Fruit fly (Drosophila melanogaster) whole organism, embryonic: ENCODE data around the gene CG2129.

Source experiments
- Abd-B ChIP-seq: fragments of 200-800 bp; sonication (Bioruptor generic); optimal IDR thresholded peaks from 2 replicates; lab custom pipeline; 2018; ENCODE audit warnings: missing biosample characterization, mild to moderate bottlenecking, missing genetic modification characterization, moderate library complexity
- CG1024 ChIP-seq: fragments of 200-800 bp; sonication (Bioruptor generic); IDR thresholded peaks from 2 replicates; pipeline ENCODE4 v1.3.6; 2022; ENCODE audit warnings: missing biosample characterization, missing genetic modification characterization
- CG10321 ChIP-seq: fragments of 200-800 bp; sonication (Bioruptor generic); IDR thresholded peaks from 2 replicates; pipeline ENCODE4 v1.3.6; 2022; ENCODE audit warnings: missing biosample characterization, missing genetic modification characterization
- CG10979 ChIP-seq: fragments of 200-800 bp; sonication (Bioruptor generic); optimal IDR thresholded peaks from 2 replicates; lab custom pipeline; 2018; ENCODE audit warnings: missing biosample characterization, mild to moderate bottlenecking, missing genetic modification characterization, moderate library complexity
- CG11247 ChIP-seq: fragments of 200-800 bp; sonication (Bioruptor generic); IDR thresholded peaks from 2 replicates; pipeline ENCODE4 v1.3.6; 2022; ENCODE audit warnings: missing biosample characterization, missing genetic modification characterization
- CG12391 ChIP-seq: fragments of 200-800 bp; sonication (Bioruptor generic); optimal IDR thresholded peaks from 3 replicates; lab custom pipeline; 2018; ENCODE audit warnings: missing biosample characterization, mild to moderate bottlenecking, missing genetic modification characterization, moderate library complexity
- CG14441 ChIP-seq: fragments of 200-800 bp; sonication (Bioruptor generic); IDR thresholded peaks from 2 replicates; pipeline ENCODE4 v1.3.6; 2022; ENCODE audit warnings: missing biosample characterization, missing genetic modification characterization
- CG1603 ChIP-seq: fragments of 200-800 bp; sonication (Bioruptor generic); optimal IDR thresholded peaks from 2 replicates; lab custom pipeline; 2019; ENCODE audit warnings: missing biosample characterization, mild to moderate bottlenecking, missing genetic modification characterization, moderate library complexity
- CG2678 ChIP-seq: fragments of 200-800 bp; sonication (Bioruptor generic); optimal IDR thresholded peaks from 3 replicates; lab custom pipeline; 2019; ENCODE audit warnings: missing biosample characterization, mild to moderate bottlenecking, missing genetic modification characterization, moderate library complexity
- CG3163 ChIP-seq: fragments of 200-800 bp; sonication (Bioruptor generic); optimal IDR thresholded peaks from 3 replicates; lab custom pipeline; 2016; ENCODE audit warnings: missing biosample characterization, missing genetic modification characterization
- CG32772 ChIP-seq: fragments of 200-800 bp; sonication (Bioruptor generic); IDR thresholded peaks from 2 replicates; pipeline ENCODE4 v1.3.6; 2022; ENCODE audit warnings: missing biosample characterization, missing genetic modification characterization
- CG3281 ChIP-seq: fragments of 200-800 bp; sonication (Bioruptor generic); optimal IDR thresholded peaks from 3 replicates; lab custom pipeline; 2017; ENCODE audit warnings: missing biosample characterization, mild to moderate bottlenecking, missing genetic modification characterization
- CG6765 ChIP-seq: fragments of 200-800 bp; sonication (Bioruptor generic); optimal IDR thresholded peaks from 3 replicates; lab custom pipeline; 2017; ENCODE audit warnings: missing biosample characterization, mild to moderate bottlenecking, missing genetic modification characterization
- CG8388 ChIP-seq: fragments of 200-800 bp; sonication (Bioruptor generic); optimal IDR thresholded peaks from 2 replicates; lab custom pipeline; 2019; ENCODE audit warnings: missing biosample characterization, mild to moderate bottlenecking, missing genetic modification characterization, moderate library complexity
- CG9797 ChIP-seq: fragments of 200-800 bp; sonication (Bioruptor generic); optimal IDR thresholded peaks from 3 replicates; lab custom pipeline; 2018; ENCODE audit warnings: missing biosample characterization, mild to moderate bottlenecking, missing genetic modification characterization
- Dek ChIP-seq: fragments of 200-800 bp; sonication (Bioruptor generic); optimal IDR thresholded peaks from 3 replicates; lab custom pipeline; 2019; ENCODE audit warnings: missing biosample characterization, mild to moderate bottlenecking, missing genetic modification characterization, moderate library complexity
- Dll ChIP-seq: fragments of 200-800 bp; sonication (Bioruptor generic); IDR thresholded peaks from 4 replicates; pipeline ENCODE4 v1.3.6; 2022; ENCODE audit warnings: missing biosample characterization, missing genetic modification characterization; ENCODE audit not compliant: partially characterized antibody
- Doc3 ChIP-seq: fragments of 200-800 bp; sonication (Bioruptor generic); IDR thresholded peaks from 3 replicates; pipeline ENCODE4 v1.3.6; 2022; ENCODE audit warnings: missing biosample characterization, missing genetic modification characterization; ENCODE audit not compliant: partially characterized antibody
- Dp ChIP-seq: fragments of 200-800 bp; sonication (Bioruptor generic); optimal IDR thresholded peaks from 2 replicates; lab custom pipeline; 2018; ENCODE audit warnings: missing biosample characterization, mild to moderate bottlenecking, missing genetic modification characterization, moderate library complexity
- E2f1 ChIP-seq: fragments of 200-800 bp; sonication (Bioruptor generic); IDR thresholded peaks from 2 replicates; pipeline ENCODE4 v1.3.6; 2022; ENCODE audit warnings: missing biosample characterization, missing genetic modification characterization
- H2.0 ChIP-seq: fragments of 200-800 bp; sonication (Bioruptor generic); IDR thresholded peaks from 2 replicates; pipeline ENCODE4 v1.3.6; 2022; ENCODE audit warnings: missing biosample characterization, missing genetic modification characterization
- HLH54F ChIP-seq: fragments of 200-800 bp; sonication (Bioruptor generic); optimal IDR thresholded peaks from 3 replicates; lab custom pipeline; 2016; ENCODE audit warnings: missing biosample characterization, missing genetic modification characterization
- Hr3 ChIP-seq: fragments of 200-800 bp; sonication (Bioruptor generic); optimal IDR thresholded peaks from 3 replicates; lab custom pipeline; 2016; ENCODE audit warnings: missing biosample characterization, missing genetic modification characterization
- Med ChIP-seq: fragments of 200-800 bp; sonication (Bioruptor generic); peaks from one replicate; lab custom pipeline; 2016; ENCODE audit warnings: missing biosample characterization, missing genetic modification characterization, mild to moderate bottlenecking, inconsistent platforms, moderate library complexity
- Ssrp ChIP-seq: fragments of 200-800 bp; sonication (Bioruptor generic); optimal IDR thresholded peaks from 2 replicates; lab custom pipeline; 2018; ENCODE audit warnings: missing biosample characterization, mild to moderate bottlenecking, missing genetic modification characterization, moderate library complexity
- Stat92E ChIP-seq, 3 experiments: fragments of >200 bp in 2 of 3; fragments of 200-800 bp in 1 of 3; sonication (Bioruptor generic) in 1 of 3; optimal IDR thresholded peaks; 2 replicates each; lab custom pipeline; 2017 to 2019; ENCODE audit warnings: missing biosample characterization in 3 of 3, missing genetic modification characterization in 3 of 3, mild to moderate bottlenecking in 1 of 3, moderate library complexity in 1 of 3
- Xrp1 ChIP-seq: fragments of 200-800 bp; sonication (Bioruptor generic); IDR thresholded peaks from 2 replicates; pipeline ENCODE4 v1.3.6; 2022; ENCODE audit warnings: missing biosample characterization, missing genetic modification characterization
- YL-1 ChIP-seq: fragments of 200-800 bp; sonication (Bioruptor generic); optimal IDR thresholded peaks from 3 replicates; lab custom pipeline; 2017; ENCODE audit warnings: missing biosample characterization, mild to moderate bottlenecking, missing genetic modification characterization
- amos ChIP-seq: fragments of 200-800 bp; sonication (Bioruptor generic); IDR thresholded peaks from 2 replicates; pipeline ENCODE4 v1.3.6; 2022; ENCODE audit warnings: missing biosample characterization, missing genetic modification characterization; ENCODE audit not compliant: partially characterized antibody
- bowl ChIP-seq: fragments of 200-800 bp; sonication (Bioruptor generic); IDR thresholded peaks from 2 replicates; pipeline ENCODE4 v1.3.6; 2022; ENCODE audit warnings: missing biosample characterization, missing genetic modification characterization
- ci ChIP-seq: fragments of 200-800 bp; sonication (Bioruptor generic); IDR thresholded peaks from 3 replicates; pipeline ENCODE4 v1.3.6; 2022; ENCODE audit warnings: missing biosample characterization, missing genetic modification characterization
- dan ChIP-seq: fragments of 200-800 bp; sonication (Bioruptor generic); IDR thresholded peaks from 2 replicates; pipeline ENCODE4 v1.3.6; 2022; ENCODE audit warnings: missing biosample characterization, missing genetic modification characterization
- dati ChIP-seq: fragments of 200-800 bp; sonication (Bioruptor generic); IDR thresholded peaks from 2 replicates; pipeline ENCODE4 v1.3.6; 2022; ENCODE audit warnings: missing biosample characterization, missing genetic modification characterization
- fd3F ChIP-seq: fragments of 200-800 bp; sonication (Bioruptor generic); optimal IDR thresholded peaks from 2 replicates; lab custom pipeline; 2018; ENCODE audit warnings: missing biosample characterization, mild to moderate bottlenecking, missing genetic modification characterization, moderate library complexity
- fd64A ChIP-seq: fragments of 200-800 bp; sonication (Bioruptor generic); optimal IDR thresholded peaks from 3 replicates; lab custom pipeline; 2018; ENCODE audit warnings: missing biosample characterization, mild to moderate bottlenecking, missing genetic modification characterization
- inv ChIP-seq: fragments of 200-800 bp; sonication (Bioruptor generic); IDR thresholded peaks from 2 replicates; pipeline ENCODE4 v1.3.6; 2022; ENCODE audit warnings: missing biosample characterization, missing genetic modification characterization; ENCODE audit not compliant: partially characterized antibody
- knrl ChIP-seq: fragments of 200-800 bp; sonication (Bioruptor generic); IDR thresholded peaks from 3 replicates; pipeline ENCODE4 v1.3.6; 2022; ENCODE audit warnings: missing biosample characterization, missing genetic modification characterization; ENCODE audit not compliant: partially characterized antibody
- mld ChIP-seq: fragments of 200-800 bp; sonication (Bioruptor generic); IDR thresholded peaks from 3 replicates; pipeline ENCODE4 v1.3.6; 2022; ENCODE audit warnings: missing biosample characterization, missing genetic modification characterization; ENCODE audit not compliant: partially characterized antibody
- nerfin-2 ChIP-seq: fragments of 200-800 bp; sonication (Bioruptor generic); IDR thresholded peaks from 2 replicates; pipeline ENCODE4 v1.3.6; 2022; ENCODE audit warnings: missing biosample characterization, missing genetic modification characterization; ENCODE audit not compliant: partially characterized antibody
- nom ChIP-seq: fragments of 200-800 bp; sonication (Bioruptor generic); optimal IDR thresholded peaks from 2 replicates; lab custom pipeline; 2017; ENCODE audit warnings: missing biosample characterization, missing genetic modification characterization, mild to moderate bottlenecking, moderate library complexity, missing genetic modification reagents
- peb ChIP-seq: fragments of 200-800 bp; sonication (Bioruptor generic); IDR thresholded peaks from 2 replicates; pipeline ENCODE4 v1.3.6; 2022; ENCODE audit warnings: missing biosample characterization, missing genetic modification characterization
- phol ChIP-seq: fragments of 200-800 bp; sonication (Bioruptor generic); optimal IDR thresholded peaks from 3 replicates; lab custom pipeline; 2018; ENCODE audit warnings: missing biosample characterization, mild to moderate bottlenecking, missing genetic modification characterization, moderate library complexity
- pzg ChIP-seq: fragments of 200-800 bp; sonication (Bioruptor generic); optimal IDR thresholded peaks from 3 replicates; lab custom pipeline; 2018; ENCODE audit warnings: missing biosample characterization, mild to moderate bottlenecking, missing genetic modification characterization, moderate library complexity
- row ChIP-seq: fragments of 200-800 bp; sonication (Bioruptor generic); IDR thresholded peaks from 3 replicates; pipeline ENCODE4 v1.3.6; 2022; ENCODE audit warnings: missing biosample characterization, missing genetic modification characterization
- sens ChIP-seq: fragments of 200-800 bp; sonication (Bioruptor generic); peaks from one replicate; lab custom pipeline; 2016; ENCODE audit warnings: missing biosample characterization, missing genetic modification characterization
- so ChIP-seq: fragments of 200-800 bp; sonication (Bioruptor generic); IDR thresholded peaks from 3 replicates; pipeline ENCODE4 v1.3.6; 2022; ENCODE audit warnings: missing biosample characterization, missing genetic modification characterization
- vnd ChIP-seq: fragments of 200-800 bp; sonication (Bioruptor generic); IDR thresholded peaks from 3 replicates; pipeline ENCODE4 v1.3.6; 2022; ENCODE audit warnings: missing biosample characterization, missing genetic modification characterization; ENCODE audit not compliant: partially characterized antibody

Gene CG2129

dm6 chrX:8129204-8129997, 16.2 kb upstream of the CG2129 start, which contains the start of gene CG2116 (continued):
- TF ChIP-seq Dll = peak; percentile 79
- peak; percentile 79 for TF ChIP-seq knrl (GFP tag; lab: Robert Waterston, UW)
- peak; percentile 30 for TF ChIP-seq phol (tag; lab: Kevin White, UChicago)
- TF ChIP-seq CG8388 = no peak
- no peak for TF ChIP-seq Hr3 (GFP tag; lab: Kevin White, UChicago)
- TF ChIP-seq Dek (tag; lab: Kevin White, UChicago) = no peak
- TF ChIP-seq H2.0 (GFP tag; lab: Robert Waterston, UW) = no peak
- no peak for TF ChIP-seq E2f1 (GFP tag; lab: Robert Waterston, UW)
- no peak for TF ChIP-seq so (GFP tag; lab: Robert Waterston, UW)
- no peak for TF ChIP-seq CG3281 (GFP tag; lab: Kevin White, UChicago)
- no peak for TF ChIP-seq CG10321 (GFP tag; lab: Robert Waterston, UW)
- TF ChIP-seq vnd (GFP tag; lab: Robert Waterston, UW) = peak; percentile 72
- 0 out of 2 replicates have a peak, but pooled peaks have one; percentile 23 for TF ChIP-seq nerfin-2 (GFP tag; lab: Robert Waterston, UW)
- peak; percentile 78 for TF ChIP-seq CG9797 (GFP tag; lab: Kevin White, UChicago)
- no peak for TF ChIP-seq CG11247
- TF ChIP-seq CG14441 (GFP tag; lab: Robert Waterston, UW) = no peak
- no peak for TF ChIP-seq Ssrp (tag; lab: Kevin White, UChicago)
- TF ChIP-seq YL-1 (GFP tag; lab: Kevin White, UChicago) = peak; percentile 11
- TF ChIP-seq CG1603 (tag; lab: Kevin White, UChicago) = peak; percentile 49
- no peak for TF ChIP-seq fd3F (GFP tag; lab: Kevin White, UChicago)
- TF ChIP-seq dati = no peak
- peak; percentile 6 for TF ChIP-seq Abd-B (GFP tag; lab: Kevin White, UChicago)
- TF ChIP-seq row (GFP tag; lab: Robert Waterston, UW) = peak; percentile 48; the same call in 2 of the 3 replicates
- TF ChIP-seq inv = peak; percentile 59; the same call in 1 of the 2 replicates
- TF ChIP-seq peb (GFP tag; lab: Robert Waterston, UW) = no peak
- TF ChIP-seq CG10979 = no peak
- TF ChIP-seq Med = peak; percentile 74
- TF ChIP-seq pzg (GFP tag; lab: Kevin White, UChicago) = peak; percentile 64
- TF ChIP-seq nom (GFP tag; lab: Kevin White, UChicago) = no peak
- TF ChIP-seq CG12391 = peak; percentile 22
- TF ChIP-seq HLH54F (GFP tag; lab: Kevin White, UChicago) = no peak
- peak; percentile 74 for TF ChIP-seq Dp (GFP tag; lab: Kevin White, UChicago)
- TF ChIP-seq bowl = no peak
- no peak for TF ChIP-seq CG2678 (tag; lab: Kevin White, UChicago)
- no peak for TF ChIP-seq CG6765 (GFP tag; lab: Kevin White, UChicago)
- TF ChIP-seq CG1024 (GFP tag; lab: Robert Waterston, UW) = no peak
- no peak for TF ChIP-seq fd64A (GFP tag; lab: Kevin White, UChicago)
- no peak for TF ChIP-seq CG3163 (GFP tag; lab: Kevin White, UChicago)
- TF ChIP-seq Xrp1 (GFP tag; lab: Robert Waterston, UW) = no peak
- no peak for TF ChIP-seq Stat92E (GFP tag; optimal IDR thresholded peaks at IDR 0.05; lab: Kevin White, UChicago)
- TF ChIP-seq CG32772 (GFP tag; lab: Robert Waterston, UW) = no peak
- no peak for TF ChIP-seq dan
- peak; percentile 73 for TF ChIP-seq amos (GFP tag; lab: Robert Waterston, UW)
- TF ChIP-seq mld (GFP tag; lab: Robert Waterston, UW) = no peak; the same call in 2 of the 3 replicates
- TF ChIP-seq ci (GFP tag; lab: Robert Waterston, UW) = 0 out of 3 replicates have a peak, but pooled peaks have one; percentile 25
- TF ChIP-seq Doc3 = peak; percentile 64
- peak; percentile 53 for TF ChIP-seq sens (GFP tag; lab: Kevin White, UChicago)
